Fruit fly (Drosophila melanogaster) whole organism, pupa: ENCODE results near the gene gammaTub23C.

Experiments used
- CG10348 ChIP-seq: fragments of 200-800 bp; sonication (Bioruptor generic); IDR thresholded peaks from 2 replicates; pipeline ENCODE4 v1.3.6; 2022; ENCODE audit warnings: missing biosample characterization, missing genetic modification characterization
- CG12605 ChIP-seq: fragments of 200-800 bp; sonication (Bioruptor generic); IDR thresholded peaks from 2 replicates; pipeline ENCODE4 v1.3.6; 2022; ENCODE audit warnings: missing biosample characterization, missing genetic modification characterization
- CG13204 ChIP-seq: fragments of 200-800 bp; sonication (Bioruptor generic); optimal IDR thresholded peaks from 2 replicates; lab custom pipeline; 2018; ENCODE audit warnings: missing biosample characterization, mild to moderate bottlenecking, missing genetic modification characterization, moderate library complexity
- CG14655 ChIP-seq: fragments of 200-800 bp; sonication (Bioruptor generic); optimal IDR thresholded peaks from 3 replicates; lab custom pipeline; 2017; ENCODE audit warnings: mild to moderate bottlenecking, missing biosample characterization, missing genetic modification reagents, missing genetic modification characterization
- CG15710 ChIP-seq: fragments of 200-800 bp; sonication (Bioruptor generic); optimal IDR thresholded peaks from 2 replicates; lab custom pipeline; 2018; ENCODE audit warnings: missing biosample characterization, mild to moderate bottlenecking, missing genetic modification characterization, moderate library complexity
- CG32121 ChIP-seq: fragments of 200-800 bp; sonication (Bioruptor generic); IDR thresholded peaks from 2 replicates; pipeline ENCODE4 v1.3.6; 2022; ENCODE audit warnings: missing biosample characterization, missing genetic modification characterization
- CG8301 ChIP-seq: fragments of 200-800 bp; sonication (Bioruptor generic); optimal IDR thresholded peaks from 2 replicates; lab custom pipeline; 2018; ENCODE audit warnings: missing biosample characterization, mild to moderate bottlenecking, missing genetic modification characterization
- CG9948 ChIP-seq: fragments of 200-800 bp; sonication (Bioruptor generic); optimal IDR thresholded peaks from 2 replicates; lab custom pipeline; 2018; ENCODE audit warnings: missing biosample characterization, mild to moderate bottlenecking, missing genetic modification characterization, moderate library complexity
- Ets98B ChIP-seq: fragments of 200-800 bp; sonication (Bioruptor generic); IDR thresholded peaks from 2 replicates; pipeline ENCODE4 v1.3.6; 2022; ENCODE audit warnings: missing biosample characterization, missing genetic modification characterization
- Pif1A ChIP-seq: fragments of 200-800 bp; sonication (Bioruptor generic); optimal IDR thresholded peaks from 3 replicates; lab custom pipeline; 2016; ENCODE audit warnings: missing biosample characterization, missing genetic modification characterization
- Pif1B ChIP-seq: fragments of 200-800 bp; sonication (Bioruptor generic); optimal IDR thresholded peaks from 3 replicates; lab custom pipeline; 2016; ENCODE audit warnings: missing biosample characterization, missing genetic modification characterization

- TF ChIP-seq Ets98B (GFP tag; lab: Robert Waterston, UW) (no peak), CG15710 (tag; lab: Kevin White, UChicago) (no peak), Pif1A (no peak), CG13204 (no peak), CG9948 (no peak), Pif1B (GFP tag; lab: Kevin White, UChicago) (no peak), CG14655 (GFP tag; lab: Kevin White, UChicago) (no peak), CG8301 (tag; lab: Kevin White, UChicago) (no peak), CG10348 (GFP tag; lab: Robert Waterston, UW) (no peak), CG32121 (GFP tag; lab: Robert Waterston, UW) (no peak), CG12605 (GFP tag; lab: Robert Waterston, UW) (no peak)
These were observed 33.5 kb downstream of the gammaTub23C start for dm6 chr2L:3006194-3006593.
